Worm (Caenorhabditis elegans) whole organism, midembryonic: ENCODE measurements around the gene fipr-16.

Experiments used
- T22C8.4 ChIP-seq: fragments of 200-800 bp; sonication (Bioruptor generic); IDR thresholded peaks from 2 replicates; pipeline ENCODE4 v1.3.6; 2022; ENCODE audit warnings: missing genetic modification characterization, missing compliant biosample characterization
- cog-1 ChIP-seq: sonication (generic microtip); optimal IDR thresholded peaks from 2 replicates; lab custom pipeline; 2016; ENCODE audit warnings: missing genetic modification characterization, missing compliant biosample characterization
- flt-1 ChIP-seq: fragments of 200-800 bp; sonication (Bioruptor generic); IDR thresholded peaks from 2 replicates; pipeline ENCODE4 v1.3.6; 2022; ENCODE audit warnings: missing genetic modification characterization, missing compliant biosample characterization
- klf-2 ChIP-seq: fragments of 200-800 bp; sonication (Bioruptor generic); conservative IDR thresholded peaks from 2 replicates; pipeline ENCODE4 v1.3.6; 2022; ENCODE audit warnings: missing genetic modification reagents, missing genetic modification characterization, missing compliant biosample characterization
- med-1 ChIP-seq: sonication (generic microtip); optimal IDR thresholded peaks from 2 replicates; lab custom pipeline; 2017; ENCODE audit warnings: missing genetic modification characterization, mild to moderate bottlenecking, missing compliant biosample characterization, antibody characterized with exemption, missing genetic modification reagents; ENCODE audit not compliant: insufficient read depth
- ref-1 ChIP-seq: fragments of 200-800 bp; sonication (Bioruptor generic); conservative IDR thresholded peaks from 2 replicates; pipeline ENCODE4 v1.3.6; 2022; ENCODE audit warnings: missing genetic modification reagents, missing genetic modification characterization, missing compliant biosample characterization
- tab-1 ChIP-seq: fragments of 200-800 bp; sonication (Bioruptor generic); IDR thresholded peaks from 2 replicates; pipeline ENCODE4 v1.3.6; 2022; ENCODE audit warnings: missing genetic modification characterization, missing compliant biosample characterization
- ztf-23 ChIP-seq: fragments of 200-800 bp; sonication (Bioruptor generic); IDR thresholded peaks from 2 replicates; pipeline ENCODE4 v1.3.6; 2022; ENCODE audit warnings: missing genetic modification reagents, missing genetic modification characterization, missing compliant biosample characterization
- ztf-29 ChIP-seq: fragments of 200-800 bp; sonication (Bioruptor generic); IDR thresholded peaks from 2 replicates; pipeline ENCODE4 v1.3.6; 2022; ENCODE audit warnings: missing genetic modification reagents, missing genetic modification characterization, missing compliant biosample characterization

The fipr-16 gene

DNA sequence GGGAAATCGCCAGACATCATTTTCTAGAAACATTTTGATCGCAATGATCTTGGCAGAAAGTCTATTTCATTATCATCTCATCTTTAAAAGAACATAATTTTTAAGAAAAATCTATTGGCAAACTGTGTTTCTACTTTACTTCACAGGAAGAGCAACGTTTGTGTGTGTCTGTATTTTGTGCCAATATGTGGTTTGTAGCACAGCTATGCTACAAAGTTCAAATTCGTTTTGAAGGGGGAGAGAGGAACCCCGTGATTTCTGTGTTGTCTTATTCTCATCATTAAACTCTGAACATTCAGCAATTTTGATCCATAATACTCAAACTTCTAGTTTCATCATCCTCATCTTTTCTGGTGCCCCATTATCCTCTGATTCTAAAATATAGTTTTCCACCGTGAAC, 39.1 kb downstream of the fipr-16 start:
- TF ChIP-seq med-1 = no peak
- TF ChIP-seq klf-2 (GFP tag; lab: Robert Waterston, UW) = no peak
- TF ChIP-seq ztf-29 (GFP tag; lab: Robert Waterston, UW) = no peak
- TF ChIP-seq ztf-23 (GFP tag; lab: Robert Waterston, UW) = no peak
- no peak for TF ChIP-seq flt-1 (GFP tag; lab: Robert Waterston, UW)
- TF ChIP-seq cog-1 (tag; lab: Kevin White, UChicago) = no peak
- no peak for TF ChIP-seq tab-1
- no peak for TF ChIP-seq T22C8.4 (GFP tag; lab: Robert Waterston, UW)
- no peak for TF ChIP-seq ref-1 (GFP tag; lab: Robert Waterston, UW)

DNA sequence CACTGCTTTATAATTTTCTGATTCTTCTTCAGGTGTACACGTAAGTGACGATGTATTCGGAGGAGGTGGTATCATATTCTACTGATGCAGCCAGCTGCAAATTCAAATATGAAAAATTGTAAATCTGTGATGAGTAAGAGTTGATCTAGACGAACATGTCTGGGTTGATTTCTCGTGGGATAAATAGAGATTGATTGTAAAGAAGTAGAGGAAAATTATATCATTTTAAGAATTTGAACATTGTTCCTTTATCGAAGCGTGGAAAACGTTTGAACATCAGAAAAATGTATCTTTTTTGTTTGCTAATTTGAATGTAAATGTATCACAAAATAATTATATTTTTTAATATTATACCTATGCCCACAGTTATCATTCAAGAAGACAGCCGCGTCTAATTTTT, 45.3 kb downstream of the fipr-16 start, which contains the start of gene ZC21.6:
TSS of gene ZC21.6 (minus strand) at position 101 of the 400 bp plus-strand sequence.
- no peak for TF ChIP-seq flt-1 (GFP tag; lab: Robert Waterston, UW)
- TF ChIP-seq klf-2 (GFP tag; lab: Robert Waterston, UW) = no peak
- no peak for TF ChIP-seq ztf-29 (GFP tag; lab: Robert Waterston, UW)
- no peak for TF ChIP-seq tab-1
- no peak for TF ChIP-seq med-1
- TF ChIP-seq ztf-23 (GFP tag; lab: Robert Waterston, UW) = no peak
- no peak for TF ChIP-seq ref-1 (GFP tag; lab: Robert Waterston, UW)
